Fruit fly (Drosophila melanogaster): ENCODE results near the gene CG2202.

DNA sequence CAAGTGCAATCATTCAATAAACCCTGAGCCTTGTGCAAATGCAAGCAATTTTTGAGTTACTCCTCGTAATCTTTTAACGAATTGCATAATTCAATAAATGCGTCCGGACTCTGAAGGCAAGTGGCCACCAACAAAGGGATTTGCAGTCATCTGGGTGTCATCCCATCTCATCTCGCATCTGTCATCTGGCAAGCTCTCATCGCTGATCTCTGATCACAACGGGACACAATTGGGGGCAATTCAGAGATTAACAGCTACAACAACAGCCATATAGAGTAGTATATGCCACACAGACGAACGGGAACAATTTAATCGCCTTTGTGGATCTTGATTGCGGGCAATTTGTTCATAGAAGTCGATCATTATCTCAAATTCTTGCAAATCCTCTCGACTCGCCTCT is 35.2 kb downstream of the CG2202 start:
- TF ChIP-seq ash1 (GFP tag; optimal IDR thresholded peaks at IDR 0.05) (no peak), CG11695 (GFP tag; IDR thresholded peaks at IDR 0.05) (no peak), Elba2 (GFP tag; optimal IDR thresholded peaks at IDR 0.05) (no peak)
